Worm (Caenorhabditis elegans): ENCODE measurements around the gene str-166.

DNA sequence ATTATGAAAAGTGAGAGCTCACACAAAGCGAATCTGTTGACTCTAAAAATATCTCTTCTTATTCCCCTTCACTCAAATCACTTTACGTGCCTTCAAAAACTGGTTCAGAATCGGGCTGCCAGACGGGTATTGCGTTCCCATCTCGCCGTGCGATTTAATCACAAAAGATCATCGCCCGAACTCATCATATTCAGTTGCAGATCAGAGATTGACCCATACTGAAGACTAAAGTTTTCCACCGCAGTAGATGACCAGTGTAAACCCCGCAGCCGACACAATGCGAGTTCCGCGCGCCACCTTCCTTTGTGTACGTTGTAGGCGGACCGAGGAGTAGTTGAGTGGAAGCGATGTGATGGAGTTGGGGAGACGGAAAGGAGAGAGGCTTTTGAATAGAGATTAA lies 3.5 kb upstream of the str-166 start:
- TF ChIP-seq lin-13 (GFP tag; optimal IDR thresholded peaks at IDR 0.05) (peak; percentile 21), nhr-71 (tag; optimal IDR thresholded peaks at IDR 0.05) (peak; percentile 85), skn-1 (tag; optimal IDR thresholded peaks at IDR 0.05) (no peak), nhr-77 (tag; optimal IDR thresholded peaks at IDR 0.05) (peak; percentile 50), unc-62 (GFP tag; optimal IDR thresholded peaks at IDR 0.05) (no peak), lir-3 (tag; optimal IDR thresholded peaks at IDR 0.05; ENCODE audit: poor library complexity) (no peak), nhr-237 (tag; optimal IDR thresholded peaks at IDR 0.05) (peak; percentile 5), lin-35 (GFP tag; optimal IDR thresholded peaks at IDR 0.05) (peak; percentile 35 to 37), unc-130 (tag; optimal IDR thresholded peaks at IDR 0.05) (no peak), nhr-90 (tag; optimal IDR thresholded peaks at IDR 0.05; ENCODE audit: poor library complexity) (peak; percentile 81), F16B12.6 (tag; optimal IDR thresholded peaks at IDR 0.05) (no peak), nhr-28 (tag; optimal IDR thresholded peaks at IDR 0.05) (no peak), pqm-1 (tag; optimal IDR thresholded peaks at IDR 0.05) (no peak)
